Worm (Caenorhabditis elegans) whole organism, L4 larva: ENCODE measurements around the gene prx-2.
A peak's percentile ranks its signal among the peaks of the same experiment; 100 is the strongest.

Source experiments
- D1046.2 ChIP-seq: fragments of 200-800 bp; sonication (Bioruptor generic); IDR thresholded peaks from 2 replicates; pipeline ENCODE4 v1.3.6; 2022; ENCODE audit warnings: missing genetic modification characterization, missing compliant biosample characterization
- Y105C5A.15 ChIP-seq: fragments of 200-800 bp; sonication (Bioruptor generic); IDR thresholded peaks from 2 replicates; pipeline ENCODE4 v1.3.6; 2022; ENCODE audit warnings: missing genetic modification characterization, missing compliant biosample characterization
- ZK337.2 ChIP-seq: fragments of 200-800 bp; sonication (Bioruptor generic); IDR thresholded peaks from 2 replicates; pipeline ENCODE4 v1.3.6; 2022; ENCODE audit warnings: missing genetic modification reagents, missing genetic modification characterization, missing compliant biosample characterization
- ZK546.5 ChIP-seq, 2 experiments: sonication (generic microtip); optimal IDR thresholded peaks; 2 replicates each; lab custom pipeline; 2017; ENCODE audit warnings: missing biosample characterization in 2 of 2, missing genetic modification characterization in 2 of 2
- aha-1 ChIP-seq: fragments of 150-350 bp; peaks from one replicate; lab custom pipeline; 2014; ENCODE audit warnings: missing biosample characterization, missing genetic modification characterization
- aly-2 ChIP-seq: sonication (generic microtip); optimal IDR thresholded peaks from 2 replicates; lab custom pipeline; 2018; ENCODE audit warnings: missing biosample characterization, missing genetic modification characterization
- arid-1 ChIP-seq: fragments of 200-800 bp; sonication (Bioruptor generic); conservative IDR thresholded peaks from 2 replicates; pipeline ENCODE4 v1.3.6; 2022; ENCODE audit warnings: missing genetic modification reagents, missing genetic modification characterization, missing compliant biosample characterization
- ceh-28 ChIP-seq: fragments of 150-350 bp; optimal IDR thresholded peaks from 2 replicates; lab custom pipeline; 2014; ENCODE audit warnings: missing biosample characterization, missing genetic modification reagents, missing genetic modification characterization
- ceh-62 ChIP-seq: sonication (generic microtip); optimal IDR thresholded peaks from 2 replicates; lab custom pipeline; 2017; ENCODE audit warnings: missing biosample characterization, missing genetic modification characterization
- ceh-82 ChIP-seq: sonication (generic microtip); optimal IDR thresholded peaks from 2 replicates; lab custom pipeline; 2017; ENCODE audit warnings: missing biosample characterization, missing genetic modification characterization
- ctbp-1 ChIP-seq: fragments of 200-800 bp; sonication (Bioruptor generic); IDR thresholded peaks from 2 replicates; pipeline ENCODE4 v1.3.6; 2022; ENCODE audit warnings: missing genetic modification reagents, missing genetic modification characterization, missing compliant biosample characterization
- daf-16 ChIP-seq, 3 experiments: sonication (generic microtip); optimal IDR thresholded peaks; 2 replicates each; lab custom pipeline; 2016 to 2017; ENCODE audit warnings: missing genetic modification characterization in 3 of 3, missing genetic modification reagents in 3 of 3, mild to moderate bottlenecking in 2 of 3, missing compliant biosample characterization in 2 of 3, missing biosample characterization in 1 of 3, moderate library complexity in 1 of 3
- dmd-8 ChIP-seq: fragments of 200-800 bp; sonication (Bioruptor generic); IDR thresholded peaks from 2 replicates; pipeline ENCODE4 v1.3.6; 2022; ENCODE audit warnings: missing genetic modification characterization, missing compliant biosample characterization
- dpl-1 ChIP-seq: fragments of 150-350 bp; optimal IDR thresholded peaks from 2 replicates; lab custom pipeline; 2014; ENCODE audit warnings: missing biosample characterization, missing genetic modification reagents, missing genetic modification characterization
- duxl-1 ChIP-seq: sonication (generic microtip); optimal IDR thresholded peaks from 2 replicates; lab custom pipeline; 2016; ENCODE audit warnings: mild to moderate bottlenecking, missing genetic modification characterization, moderate library complexity, missing compliant biosample characterization; ENCODE audit not compliant: poor library complexity
- dve-1 ChIP-seq: sonication (generic microtip); optimal IDR thresholded peaks from 2 replicates; lab custom pipeline; 2017; ENCODE audit warnings: antibody characterized with exemption, mild to moderate bottlenecking, missing genetic modification characterization, missing compliant biosample characterization; ENCODE audit not compliant: insufficient read depth
- hlh-11 ChIP-seq: fragments of 200-800 bp; sonication (Bioruptor generic); optimal IDR thresholded peaks from 2 replicates; lab custom pipeline; 2018; ENCODE audit warnings: mild to moderate bottlenecking, missing genetic modification characterization, missing compliant biosample characterization
- hlh-30 ChIP-seq: sonication (generic microtip); optimal IDR thresholded peaks from 2 replicates; lab custom pipeline; 2017; ENCODE audit warnings: antibody characterized with exemption, mild to moderate bottlenecking, missing genetic modification characterization, missing compliant biosample characterization; ENCODE audit not compliant: insufficient read depth
- hmg-1.1 ChIP-seq: fragments of 200-800 bp; sonication (Bioruptor generic); IDR thresholded peaks from 2 replicates; pipeline ENCODE4 v1.3.6; 2022; ENCODE audit warnings: missing genetic modification reagents, missing genetic modification characterization, missing compliant biosample characterization
- lin-13 ChIP-seq: fragments of 150-350 bp; optimal IDR thresholded peaks from 2 replicates; lab custom pipeline; 2014; ENCODE audit warnings: missing biosample characterization, missing genetic modification reagents, missing genetic modification characterization
- lsy-2 ChIP-seq, 2 experiments: fragments of 150-350 bp in 1 of 2; sonication (generic microtip) in 1 of 2; optimal IDR thresholded peaks; 2 replicates each; lab custom pipeline; 2014 to 2017; ENCODE audit warnings: missing biosample characterization in 2 of 2, missing genetic modification characterization in 2 of 2
- mdl-1 ChIP-seq, 2 experiments: fragments of 150-350 bp in 1 of 2; sonication (generic microtip) in 1 of 2; optimal IDR thresholded peaks; 2 replicates each; lab custom pipeline; 2014 to 2017; ENCODE audit warnings: missing biosample characterization in 2 of 2, missing genetic modification characterization in 2 of 2
- mep-1 ChIP-seq: fragments of 150-350 bp; sonication (generic microtip); optimal IDR thresholded peaks from 3 replicates; lab custom pipeline; 2014; ENCODE audit warnings: missing biosample characterization, missing genetic modification characterization
- mes-2 ChIP-seq: sonication (generic microtip); optimal IDR thresholded peaks from 2 replicates; lab custom pipeline; 2016; ENCODE audit warnings: missing genotype, mild to moderate bottlenecking, missing genetic modification characterization, missing compliant biosample characterization; ENCODE audit not compliant: poor library complexity, severe bottlenecking
- nhr-10 ChIP-seq: fragments of 150-350 bp; optimal IDR thresholded peaks from 2 replicates; lab custom pipeline; 2014; ENCODE audit warnings: missing biosample characterization, missing genetic modification characterization
- nhr-11 ChIP-seq: fragments of 150-350 bp; optimal IDR thresholded peaks from 2 replicates; lab custom pipeline; 2014; ENCODE audit warnings: missing biosample characterization, missing genetic modification characterization
- nhr-28 ChIP-seq: fragments of 150-350 bp; optimal IDR thresholded peaks from 2 replicates; lab custom pipeline; 2014; ENCODE audit warnings: missing biosample characterization, missing genetic modification characterization
- nhr-77 ChIP-seq: fragments of 150-350 bp; optimal IDR thresholded peaks from 2 replicates; lab custom pipeline; 2014; ENCODE audit warnings: missing biosample characterization, missing genetic modification characterization
- pha-4 ChIP-seq, 2 experiments: fragments of 150-350 bp in 1 of 2; fragments of 200-800 bp in 1 of 2; sonication (Bioruptor generic) in 1 of 2; IDR thresholded peaks in 1 of 2; optimal IDR thresholded peaks in 1 of 2; 2 replicates each; pipeline versions ENCODE4 v1.3.6 to Lab custom; 2014 to 2022; ENCODE audit warnings: missing genetic modification characterization in 2 of 2, missing genetic modification reagents in 2 of 2, missing biosample characterization in 1 of 2, missing compliant biosample characterization in 1 of 2
- skn-1 ChIP-seq: fragments of 150-350 bp; optimal IDR thresholded peaks from 2 replicates; lab custom pipeline; 2014; ENCODE audit warnings: missing biosample characterization, missing genetic modification characterization
- spr-3 ChIP-seq: fragments of 200-800 bp; sonication (Bioruptor generic); optimal IDR thresholded peaks from 2 replicates; lab custom pipeline; 2018; ENCODE audit warnings: mild to moderate bottlenecking, missing genetic modification characterization, missing compliant biosample characterization
- unc-62 ChIP-seq, 3 experiments: fragments of 150-350 bp in 1 of 3; sonication (generic microtip); optimal IDR thresholded peaks in 2 of 3; peaks in 1 of 3; 1 replicate in 1 of 3; 2 replicates in 2 of 3; lab custom pipeline; 2014 to 2017; ENCODE audit warnings: missing biosample characterization in 3 of 3, missing genetic modification characterization in 3 of 3, missing genetic modification reagents in 3 of 3, missing genotype in 1 of 3
- zfp-3 ChIP-seq: fragments of 200-800 bp; sonication (Bioruptor generic); conservative IDR thresholded peaks from 2 replicates; pipeline ENCODE4 v1.3.6; 2022; ENCODE audit warnings: missing genetic modification reagents, missing genetic modification characterization, missing compliant biosample characterization
- zip-2 ChIP-seq: fragments of 150-350 bp; optimal IDR thresholded peaks from 2 replicates; lab custom pipeline; 2014; ENCODE audit warnings: missing biosample characterization, missing genetic modification characterization
- ztf-11 ChIP-seq: fragments of 150-350 bp; optimal IDR thresholded peaks from 2 replicates; lab custom pipeline; 2014; ENCODE audit warnings: missing biosample characterization, missing genetic modification characterization

Gene prx-2

DNA sequence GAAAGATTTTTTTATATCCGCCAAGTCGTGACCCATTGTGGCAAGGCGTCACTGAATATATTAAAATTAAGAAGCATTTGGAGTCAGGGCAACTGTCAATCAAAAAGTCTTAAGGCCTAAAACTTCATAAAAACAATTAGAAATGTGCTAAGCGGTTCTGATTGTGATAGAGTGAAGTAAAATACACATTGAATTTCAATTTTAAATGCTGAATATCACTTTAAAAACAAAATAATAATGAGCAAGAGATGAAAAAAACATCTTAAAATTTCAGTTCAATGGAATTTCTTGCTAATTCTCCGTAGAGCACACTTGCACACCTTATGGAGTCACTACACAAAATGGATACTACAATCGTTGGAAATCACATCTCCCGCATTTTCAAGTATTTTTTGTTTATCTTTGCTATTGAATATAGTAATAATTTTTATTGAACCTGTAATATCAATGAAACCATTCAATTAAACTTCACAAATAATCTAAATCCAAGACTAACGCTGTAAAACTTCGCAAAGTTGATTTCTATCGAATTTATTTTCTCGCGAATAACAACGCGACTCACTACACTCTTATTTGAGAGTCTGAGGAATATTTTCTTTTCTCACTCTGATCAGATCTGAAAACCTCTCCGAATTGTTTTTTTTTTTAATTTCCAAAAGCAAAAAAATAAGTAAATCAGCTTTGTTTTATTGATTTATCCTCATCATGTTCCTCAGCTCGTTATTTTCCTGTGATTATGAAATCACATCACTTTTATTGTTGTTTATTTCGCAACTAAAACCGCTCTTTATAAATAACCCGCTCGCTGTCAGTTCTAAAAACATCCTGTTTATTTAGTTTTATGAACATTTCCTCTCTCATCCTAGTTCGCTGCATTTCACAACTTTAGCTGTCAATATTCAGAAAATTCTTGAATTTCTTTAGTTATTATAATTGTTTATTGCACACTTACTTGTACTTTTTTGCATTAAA lies 8.2 kb upstream of the prx-2 start, which contains the start of gene mars-1 (continued):
- no peak for TF ChIP-seq pha-4 (GFP tag; IDR thresholded peaks at IDR 0.05; lab: Robert Waterston, UW)
- no peak for TF ChIP-seq pha-4 (tag; optimal IDR thresholded peaks at IDR 0.05; lab: Kevin White, UChicago)
- TF ChIP-seq ZK546.5 (tag; optimal IDR thresholded peaks at IDR 0.05; lab: Kevin White, UChicago): no peak
- TF ChIP-seq mdl-1 (tag; optimal IDR thresholded peaks at IDR 0.05; lab: Kevin White, UChicago): peak in 1 of 2 experiments; percentile 15
- peak; percentile 64 for TF ChIP-seq lin-13 (GFP tag; lab: Kevin White, UChicago)
- no peak for TF ChIP-seq zfp-3 (GFP tag; lab: Robert Waterston, UW)
- TF ChIP-seq ceh-62: no peak

ce11 chrIV:11636409-11636723 lies 7.6 kb upstream of the prx-2 start, which contains the start of gene F58B3.6:
Gene F58B3.6 (plus strand): TSS chrIV:11636648.
- TF ChIP-seq skn-1: no peak
- TF ChIP-seq ZK337.2 (GFP tag; lab: Robert Waterston, UW): no peak
- TF ChIP-seq ctbp-1 (GFP tag; lab: Robert Waterston, UW): no peak
- peak; percentile 37 for TF ChIP-seq nhr-11 (tag; lab: Kevin White, UChicago)
- peak; percentile 72 for TF ChIP-seq nhr-28 (tag; lab: Kevin White, UChicago)
- TF ChIP-seq mdl-1 (tag; optimal IDR thresholded peaks at IDR 0.05; lab: Kevin White, UChicago): peak in 1 of 2 experiments; percentile 64
- peak in 1 of 2 experiments; percentile 2 for TF ChIP-seq daf-16 (GFP tag; optimal IDR thresholded peaks at IDR 0.05; lab: Kevin White, UChicago)
- TF ChIP-seq daf-16 (tag; optimal IDR thresholded peaks at IDR 0.05; lab: Kevin White, UChicago): no peak
- TF ChIP-seq hlh-30 (tag; lab: Kevin White, UChicago): peak; percentile 96
- TF ChIP-seq dve-1: peak; percentile 83
- peak in 1 of 2 experiments; percentile 38 for TF ChIP-seq lsy-2 (tag; optimal IDR thresholded peaks at IDR 0.05; lab: Kevin White, UChicago)
- 0 out of 2 replicates have a peak, but pooled peaks have one; percentile 24 for TF ChIP-seq hmg-1.1
- TF ChIP-seq zip-2 (tag; lab: Kevin White, UChicago): no peak
- TF ChIP-seq arid-1 (GFP tag; lab: Robert Waterston, UW): no peak
- TF ChIP-seq pha-4 (GFP tag; IDR thresholded peaks at IDR 0.05; lab: Robert Waterston, UW): no peak
- no peak for TF ChIP-seq pha-4 (tag; optimal IDR thresholded peaks at IDR 0.05; lab: Kevin White, UChicago)
- TF ChIP-seq mep-1 (tag; lab: Kevin White, UChicago): peak; percentile 30
- no peak for TF ChIP-seq Y105C5A.15 (GFP tag; lab: Robert Waterston, UW)
- TF ChIP-seq dmd-8 (GFP tag; lab: Robert Waterston, UW): no peak
- TF ChIP-seq hlh-11 (tag; lab: Kevin White, UChicago): peak; percentile 74
- TF ChIP-seq aha-1 (tag; lab: Kevin White, UChicago): peak; percentile 62
- no peak for TF ChIP-seq duxl-1 (tag; lab: Kevin White, UChicago)
- no peak for TF ChIP-seq D1046.2 (GFP tag; lab: Robert Waterston, UW)

DNA sequence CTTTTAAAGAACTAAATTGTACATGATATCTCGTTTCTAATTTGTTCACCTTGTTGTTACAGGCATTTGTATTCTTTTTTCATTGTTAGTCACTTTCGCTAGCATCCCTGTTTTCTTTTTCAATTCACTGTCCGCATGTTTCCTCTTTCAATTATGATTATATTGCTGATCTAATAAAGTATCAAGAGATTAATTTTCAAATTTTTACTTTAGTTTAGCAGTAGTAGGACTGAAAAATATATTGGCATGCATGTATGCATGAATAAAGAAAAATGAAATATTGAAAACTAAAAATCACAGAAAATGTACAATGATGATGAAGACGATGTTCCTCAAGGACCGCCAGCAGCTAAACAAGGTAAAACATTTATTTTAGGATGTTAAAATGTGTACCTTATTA lies 5.9 kb upstream of the prx-2 start, which contains the start of gene rbm-17:
Gene rbm-17 (plus strand): TSS at position 301 of the 400 bp plus-strand sequence.
- TF ChIP-seq lsy-2 (tag; optimal IDR thresholded peaks at IDR 0.05; lab: Kevin White, UChicago): peak in 1 of 2 experiments; percentile 9
- TF ChIP-seq unc-62 (GFP tag; optimal IDR thresholded peaks at IDR 0.05 in 1 of 2; lab: Kevin White, UChicago): peak in 1 of 2 experiments; percentile 1
- no peak for TF ChIP-seq unc-62 (tag; optimal IDR thresholded peaks at IDR 0.05; lab: Kevin White, UChicago)
- TF ChIP-seq aha-1 (tag; lab: Kevin White, UChicago): peak; percentile 43
- no peak for TF ChIP-seq ztf-11

DNA sequence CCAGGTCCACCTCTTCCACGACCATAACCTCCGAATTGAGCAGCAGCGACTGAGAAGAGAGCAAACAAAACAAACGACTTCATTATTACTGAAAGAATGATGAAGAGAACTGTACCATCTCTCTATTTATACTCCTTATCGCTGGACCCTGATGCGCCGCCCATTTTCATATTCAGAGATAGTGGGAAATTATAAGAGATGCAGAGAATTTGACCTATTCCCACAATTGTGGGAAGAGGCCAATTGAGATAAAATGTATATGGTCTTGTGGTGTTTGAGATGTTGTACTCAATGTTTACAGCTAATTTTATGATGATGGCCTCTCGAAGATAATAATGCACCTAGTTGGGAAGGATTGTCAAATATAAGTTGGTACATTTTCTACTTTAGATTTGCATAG lies 3.0 kb upstream of the prx-2 start, which contains the start of gene ttr-50:
Gene ttr-50 (minus strand): TSS at position 101 of the 400 bp plus-strand sequence.
- TF ChIP-seq dpl-1: no peak
- TF ChIP-seq mes-2 (tag; lab: Kevin White, UChicago): no peak
- TF ChIP-seq ceh-82 (tag; lab: Kevin White, UChicago): no peak
- no peak for TF ChIP-seq aly-2 (tag; lab: Kevin White, UChicago)
- no peak for TF ChIP-seq ceh-28
- no peak for TF ChIP-seq zip-2 (tag; lab: Kevin White, UChicago)
- TF ChIP-seq nhr-10 (tag; lab: Kevin White, UChicago): no peak
- no peak for TF ChIP-seq Y105C5A.15 (GFP tag; lab: Robert Waterston, UW)
- TF ChIP-seq nhr-77 (tag; lab: Kevin White, UChicago): no peak
- no peak for TF ChIP-seq spr-3 (GFP tag; lab: Kevin White, UChicago)
